Worm (Caenorhabditis elegans) whole organism, early embryonic: ENCODE results near the gene F53F4.7.

Source experiments
- B0310.2 ChIP-seq: sonication (generic microtip); optimal IDR thresholded peaks from 2 replicates; lab custom pipeline; 2016; ENCODE audit warnings: mild to moderate bottlenecking, missing genetic modification characterization, missing compliant biosample characterization
- ama-1 ChIP-seq: fragments of 150-350 bp; optimal IDR thresholded peaks from 2 replicates; lab custom pipeline; 2014
- ets-7 ChIP-seq: sonication (generic microtip); optimal IDR thresholded peaks from 2 replicates; lab custom pipeline; 2016; ENCODE audit warnings: missing genotype, missing genetic modification characterization, missing compliant biosample characterization
- flt-1 ChIP-seq: fragments of 200-800 bp; sonication (Bioruptor generic); IDR thresholded peaks from 2 replicates; pipeline ENCODE4 v1.3.6; 2022; ENCODE audit warnings: missing genetic modification characterization, missing compliant biosample characterization
- hnd-1 ChIP-seq: sonication (generic microtip); optimal IDR thresholded peaks from 2 replicates; lab custom pipeline; 2016; ENCODE audit warnings: missing genetic modification characterization, missing compliant biosample characterization
- sea-1 ChIP-seq: fragments of 200-800 bp; sonication (Bioruptor generic); conservative IDR thresholded peaks from 2 replicates; pipeline ENCODE4 v1.3.6; 2022; ENCODE audit warnings: missing genetic modification characterization, missing compliant biosample characterization
- tbx-37 ChIP-seq: fragments of 200-800 bp; sonication (Bioruptor generic); conservative IDR thresholded peaks from 2 replicates; pipeline ENCODE4 v1.3.6; 2022; ENCODE audit warnings: missing genetic modification reagents, missing genetic modification characterization, missing compliant biosample characterization

DNA sequence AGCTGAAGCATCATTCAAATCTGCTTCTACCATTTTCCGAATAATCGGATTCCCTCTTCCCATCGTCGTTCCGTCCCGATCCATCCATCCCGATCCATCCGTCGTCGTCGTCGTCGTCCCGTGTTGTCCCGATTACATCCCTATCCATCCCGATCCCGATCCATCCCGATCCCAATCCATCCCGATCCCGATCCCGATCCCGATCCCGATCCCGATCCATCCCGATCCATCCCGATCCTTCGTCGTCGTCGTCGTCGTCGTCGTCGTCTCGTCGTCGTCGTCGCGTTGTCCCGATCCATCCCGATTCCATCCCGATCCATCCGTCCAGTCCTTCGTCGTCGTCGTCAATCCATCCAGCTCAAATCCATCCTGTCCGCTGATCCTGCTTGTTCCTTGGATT lies 33.4 kb upstream of the F53F4.7 start:
- TF ChIP-seq flt-1 (GFP tag; lab: Robert Waterston, UW) (no peak), ama-1 (no peak), ets-7 (no peak), tbx-37 (no peak), B0310.2 (no peak), sea-1 (GFP tag; lab: Robert Waterston, UW) (no peak), hnd-1 (tag; lab: Kevin White, UChicago) (no peak)
